Fruit fly (Drosophila melanogaster) whole organism, embryonic: ENCODE data around the gene Psa.

Experiments used
- CG12769 ChIP-seq: fragments of 200-800 bp; sonication (Bioruptor generic); optimal IDR thresholded peaks from 2 replicates; lab custom pipeline; 2019; ENCODE audit warnings: missing biosample characterization, mild to moderate bottlenecking, missing genetic modification characterization, moderate library complexity
- CG17385 ChIP-seq: fragments of 200-800 bp; sonication (Bioruptor generic); optimal IDR thresholded peaks from 3 replicates; lab custom pipeline; 2018; ENCODE audit warnings: missing biosample characterization, mild to moderate bottlenecking, missing genetic modification characterization
- CG2199 ChIP-seq: fragments of 200-800 bp; sonication (Bioruptor generic); IDR thresholded peaks from 3 replicates; pipeline ENCODE4 v1.3.6; 2022; ENCODE audit warnings: missing biosample characterization, missing genetic modification characterization
- CG2889 ChIP-seq: fragments of 200-800 bp; sonication (Bioruptor generic); IDR thresholded peaks from 3 replicates; pipeline ENCODE4 v1.3.6; 2022; ENCODE audit warnings: missing biosample characterization, missing genetic modification characterization
- CG6689 ChIP-seq: fragments of 200-800 bp; sonication (Bioruptor generic); IDR thresholded peaks from 2 replicates; pipeline ENCODE4 v1.3.6; 2022; ENCODE audit warnings: missing biosample characterization, missing genetic modification characterization
- CkIIα-i1 ChIP-seq: fragments of 200-800 bp; sonication (Bioruptor generic); IDR thresholded peaks from 2 replicates; pipeline ENCODE4 v1.3.6; 2022; ENCODE audit warnings: missing biosample characterization, missing genetic modification characterization
- Pdp1 ChIP-seq, 2 experiments: fragments of 200-800 bp; sonication (Bioruptor generic); optimal IDR thresholded peaks; 3 replicates each; lab custom pipeline; 2016; ENCODE audit warnings: missing biosample characterization in 2 of 2, missing genetic modification characterization in 2 of 2, mild to moderate bottlenecking in 1 of 2, moderate library complexity in 1 of 2
- chinmo ChIP-seq: fragments of 200-800 bp; sonication (Bioruptor generic); IDR thresholded peaks from 4 replicates; pipeline ENCODE4 v1.3.6; 2022; ENCODE audit warnings: missing biosample characterization, missing genetic modification characterization; ENCODE audit not compliant: partially characterized antibody
- crol ChIP-seq: fragments of 200-800 bp; sonication (Bioruptor generic); IDR thresholded peaks from 2 replicates; pipeline ENCODE4 v1.3.6; 2022; ENCODE audit warnings: missing biosample characterization, missing genetic modification characterization
- exex ChIP-seq: fragments of 200-800 bp; sonication (Bioruptor generic); optimal IDR thresholded peaks from 4 replicates; lab custom pipeline; 2018; ENCODE audit warnings: missing biosample characterization, mild to moderate bottlenecking, missing genetic modification characterization, moderate library complexity
- onecut ChIP-seq: fragments of 200-800 bp; sonication (Bioruptor generic); IDR thresholded peaks from 2 replicates; pipeline ENCODE4 v1.3.6; 2022; ENCODE audit warnings: missing biosample characterization, missing genetic modification characterization
- pnt ChIP-seq: fragments of 200-800 bp; sonication (Bioruptor generic); optimal IDR thresholded peaks from 3 replicates; lab custom pipeline; 2016; ENCODE audit warnings: missing biosample characterization, missing genetic modification characterization
- row ChIP-seq: fragments of 200-800 bp; sonication (Bioruptor generic); IDR thresholded peaks from 3 replicates; pipeline ENCODE4 v1.3.6; 2022; ENCODE audit warnings: missing biosample characterization, missing genetic modification characterization
- sd ChIP-seq: fragments of 200-800 bp; sonication (Bioruptor generic); optimal IDR thresholded peaks from 3 replicates; lab custom pipeline; 2018; ENCODE audit warnings: missing biosample characterization, mild to moderate bottlenecking, missing genetic modification characterization, moderate library complexity
- so ChIP-seq: fragments of 200-800 bp; sonication (Bioruptor generic); IDR thresholded peaks from 3 replicates; pipeline ENCODE4 v1.3.6; 2022; ENCODE audit warnings: missing biosample characterization, missing genetic modification characterization
- z ChIP-seq: fragments of 200-800 bp; sonication (Bioruptor generic); IDR thresholded peaks from 3 replicates; pipeline ENCODE4 v1.3.6; 2022; ENCODE audit warnings: missing biosample characterization, missing genetic modification characterization

Gene Psa

DNA sequence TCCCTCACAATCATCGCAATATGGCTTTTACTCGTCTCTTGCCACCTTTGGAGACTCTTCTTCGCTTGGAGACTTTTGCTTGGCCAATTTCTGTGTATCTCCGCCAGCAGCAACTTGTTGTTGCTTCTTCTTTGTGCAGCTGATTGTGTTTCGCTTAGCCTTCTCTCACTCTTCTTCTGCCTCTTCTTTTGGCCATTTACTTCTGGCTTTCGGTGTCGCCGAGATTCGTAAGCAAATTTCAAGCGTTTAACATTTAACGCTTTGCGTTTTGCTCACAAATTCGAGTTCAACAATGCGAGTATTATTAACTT is 67.3 kb downstream of the Psa start (continued):
- peak; percentile 22 for TF ChIP-seq exex
- TF ChIP-seq, all 482 proteins: peak for 10

- TF ChIP-seq Pdp1 (GFP tag; optimal IDR thresholded peaks at IDR 0.05; lab: Kevin White, UChicago), result peak in 1 of 2 experiments; percentile 13
- TF ChIP-seq CkIIα-i1, result no peak
- no peak for TF ChIP-seq CG2199
- peak; percentile 6 for TF ChIP-seq CG17385 (GFP tag; lab: Kevin White, UChicago)
- no peak for TF ChIP-seq CG2889 (GFP tag; lab: Robert Waterston, UW)
- 0 out of 4 replicates have a peak, but pooled peaks have one; percentile 43 for TF ChIP-seq chinmo
- TF ChIP-seq onecut (GFP tag; lab: Robert Waterston, UW), result peak; percentile 36
- peak; percentile 59 for TF ChIP-seq CG12769
- TF ChIP-seq row, result no peak
- 0 out of 3 replicates have a peak, but pooled peaks have one; percentile 55 for TF ChIP-seq z (GFP tag; lab: Robert Waterston, UW)
- peak; percentile 69 for TF ChIP-seq crol
- peak; percentile 68; the same call in 2 of the 3 replicates for TF ChIP-seq so (GFP tag; lab: Robert Waterston, UW)
- TF ChIP-seq CG6689 (GFP tag; lab: Robert Waterston, UW), result no peak
- no peak for TF ChIP-seq pnt
- peak; percentile 42 for TF ChIP-seq sd (tag; lab: Kevin White, UChicago)
Measured at dm6 chr3L:1571077-1571476, 68.4 kb downstream of the Psa start.
